Worm (Caenorhabditis elegans): ENCODE measurements around the gene sra-1.

DNA sequence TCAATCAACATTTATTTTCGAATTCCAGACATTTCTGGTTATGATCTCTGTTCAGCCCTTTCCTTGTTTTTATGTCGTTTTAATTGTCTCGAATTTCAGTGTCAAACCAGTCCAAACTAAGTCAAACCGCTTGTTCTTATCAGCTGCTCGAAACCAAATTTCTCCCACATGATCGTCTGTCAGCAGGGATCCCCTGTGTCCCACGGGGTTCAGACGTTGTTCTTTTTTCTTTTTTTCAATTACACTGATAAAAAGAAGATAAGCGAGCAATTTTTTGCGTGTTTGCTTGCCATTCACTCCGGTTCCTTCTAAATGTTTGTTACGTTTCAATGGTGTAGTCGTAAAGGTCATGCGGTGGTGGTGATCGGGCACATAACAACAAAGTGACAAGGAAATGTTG is 19.5 kb downstream of the sra-1 start:
- TF ChIP-seq ceh-24 (tag; optimal IDR thresholded peaks at IDR 0.05) (no peak), tbx-2 (tag; optimal IDR thresholded peaks at IDR 0.05) (no peak), nfya-1 (tag; optimal IDR thresholded peaks at IDR 0.05) (no peak)
